Fruit fly (Drosophila melanogaster): Measurements from ENCODE around the gene CG10077.

CG10077 gene

dm6 chr3L:6999993-7000392 lies 44.3 kb upstream of the CG10077 start:
- no peak for TF ChIP-seq Gug (GFP tag; IDR thresholded peaks at IDR 0.05)
- TF ChIP-seq svp (GFP tag) = peak; percentile 27
- TF ChIP-seq CG6808 (GFP tag; optimal IDR thresholded peaks at IDR 0.05) = no peak
- peak; percentile 58 for TF ChIP-seq fkh (GFP tag; optimal IDR thresholded peaks at IDR 0.05)
- no peak for TF ChIP-seq CG15336 (GFP tag; IDR thresholded peaks at IDR 0.05)
- no peak for TF ChIP-seq Lpt (GFP tag; optimal IDR thresholded peaks at IDR 0.05)

dm6 chr3L:6998692-6999091 lies 43.0 kb upstream of the CG10077 start, which contains the start of gene Mp:
TSS of gene Mp (plus strand) at chr3L:6998843.
- peak; percentile 11 for TF ChIP-seq topi (GFP tag; optimal IDR thresholded peaks at IDR 0.05)
- peak; percentile 17 for TF ChIP-seq net (GFP tag; optimal IDR thresholded peaks at IDR 0.05)
- 0 out of 2 replicates have a peak, but pooled peaks have one; percentile 21 for TF ChIP-seq CG11294 (GFP tag; IDR thresholded peaks at IDR 0.05)
- TF ChIP-seq CG32006 (GFP tag; optimal IDR thresholded peaks at IDR 0.05) = peak; percentile 22
- TF ChIP-seq CG6163 (GFP tag; IDR thresholded peaks at IDR 0.05) = peak; percentile 35; the same call in 1 of the 3 replicates
- TF ChIP-seq Eip78C (GFP tag) = peak; percentile 61
- no peak for TF ChIP-seq CG3032 (tag; optimal IDR thresholded peaks at IDR 0.05)
- TF ChIP-seq OdsH (GFP tag; optimal IDR thresholded peaks at IDR 0.05) = peak; percentile 22
- 0 out of 3 replicates have a peak, but pooled peaks have one; percentile 12 for TF ChIP-seq eg (GFP tag; IDR thresholded peaks at IDR 0.05)
- peak; percentile 11 for TF ChIP-seq CG3919 (GFP tag; optimal IDR thresholded peaks at IDR 0.05)
- no peak for TF ChIP-seq Lpt (GFP tag; optimal IDR thresholded peaks at IDR 0.05)
- no peak for TF ChIP-seq Ets21C (GFP tag; optimal IDR thresholded peaks at IDR 0.05)
- peak; percentile 13 for TF ChIP-seq Hr39 (GFP tag; optimal IDR thresholded peaks at IDR 0.05)
- peak; percentile 18 for TF ChIP-seq esn (GFP tag; optimal IDR thresholded peaks at IDR 0.05)
- no peak for TF ChIP-seq dsx (GFP tag; optimal IDR thresholded peaks at IDR 0.05; ENCODE audit: poor library complexity, severe bottlenecking)
- peak; percentile 11; the same call in 1 of the 2 replicates for TF ChIP-seq Gug (GFP tag; IDR thresholded peaks at IDR 0.05)

DNA sequence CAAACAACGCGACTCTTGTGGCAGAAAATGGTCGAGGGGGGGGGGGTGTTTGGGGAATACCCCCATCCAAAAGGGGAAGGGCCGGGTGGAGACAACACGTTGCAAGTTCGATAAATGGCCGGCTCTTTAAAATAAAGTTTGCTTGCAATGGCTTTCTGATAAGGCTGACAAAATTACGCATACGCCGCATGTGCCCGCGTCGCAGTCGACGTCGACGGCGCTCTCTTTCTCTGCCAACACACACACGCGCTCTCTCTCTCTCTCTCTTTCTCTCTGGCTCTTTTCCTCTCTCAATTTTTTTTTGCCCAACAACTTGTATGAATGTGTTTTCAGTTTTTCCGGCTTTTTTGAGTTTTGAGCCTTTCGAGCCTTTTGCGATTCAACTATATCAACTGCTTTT lies 41.7 kb upstream of the CG10077 start:
- TF ChIP-seq CG6163 (GFP tag; IDR thresholded peaks at IDR 0.05) = no peak
- no peak for TF ChIP-seq CG32006 (GFP tag; optimal IDR thresholded peaks at IDR 0.05)
- TF ChIP-seq CG9139 (GFP tag; optimal IDR thresholded peaks at IDR 0.05) = no peak
- no peak for TF ChIP-seq CG11902 (GFP tag; optimal IDR thresholded peaks at IDR 0.05)
- no peak for TF ChIP-seq Met (GFP tag; optimal IDR thresholded peaks at IDR 0.05)
- no peak for TF ChIP-seq achi (GFP tag; optimal IDR thresholded peaks at IDR 0.05)
- TF ChIP-seq Hr38 (GFP tag; optimal IDR thresholded peaks at IDR 0.05) = no peak
- TF ChIP-seq CG11762 (GFP tag; optimal IDR thresholded peaks at IDR 0.05; ENCODE audit: insufficient read depth) = no peak
- no peak for TF ChIP-seq CG31627 (GFP tag; optimal IDR thresholded peaks at IDR 0.05)
- TF ChIP-seq CG8319 (GFP tag; optimal IDR thresholded peaks at IDR 0.05) = no peak
- TF ChIP-seq CG4318 (GFP tag; optimal IDR thresholded peaks at IDR 0.05) = no peak
- TF ChIP-seq vri (GFP tag; optimal IDR thresholded peaks at IDR 0.05) = no peak
- TF ChIP-seq svp (GFP tag) = no peak
- no peak for TF ChIP-seq eg (GFP tag; IDR thresholded peaks at IDR 0.05)
- no peak for TF ChIP-seq fd59A (GFP tag; optimal IDR thresholded peaks at IDR 0.05)
- no peak for TF ChIP-seq CG11294 (GFP tag; IDR thresholded peaks at IDR 0.05)
- TF ChIP-seq CG16779 (tag; optimal IDR thresholded peaks at IDR 0.05) = no peak
- TF ChIP-seq pdm3 (GFP tag; optimal IDR thresholded peaks at IDR 0.05) = no peak

- TF ChIP-seq CG32006 (GFP tag; optimal IDR thresholded peaks at IDR 0.05) = peak; percentile 80
- peak; percentile 21 for TF ChIP-seq dac (GFP tag; optimal IDR thresholded peaks at IDR 0.05)
- no peak for TF ChIP-seq Ets21C (GFP tag; optimal IDR thresholded peaks at IDR 0.05)
- TF ChIP-seq spab (GFP tag; optimal IDR thresholded peaks at IDR 0.05) = no peak
- TF ChIP-seq topi (GFP tag; optimal IDR thresholded peaks at IDR 0.05) = peak; percentile 31
- TF ChIP-seq Eip93F (GFP tag; optimal IDR thresholded peaks at IDR 0.05) = no peak
- no peak for TF ChIP-seq fd85E (GFP tag; optimal IDR thresholded peaks at IDR 0.05)
- peak; percentile 38 for TF ChIP-seq CG3919 (GFP tag; optimal IDR thresholded peaks at IDR 0.05)
- peak; percentile 11 for TF ChIP-seq CG8632 (GFP tag; optimal IDR thresholded peaks at IDR 0.05)
- TF ChIP-seq lz (GFP tag; optimal IDR thresholded peaks at IDR 0.05) = peak; percentile 36
- peak; percentile 22; the same call in 1 of the 2 replicates for TF ChIP-seq CG11294 (GFP tag; IDR thresholded peaks at IDR 0.05)
- TF ChIP-seq CG6276 (GFP tag; optimal IDR thresholded peaks at IDR 0.05) = peak; percentile 58
- peak; percentile 45 for TF ChIP-seq acj6 (GFP tag; optimal IDR thresholded peaks at IDR 0.05)
- peak; percentile 11 for TF ChIP-seq fd59A (GFP tag; optimal IDR thresholded peaks at IDR 0.05)
- no peak for TF ChIP-seq vri (GFP tag; optimal IDR thresholded peaks at IDR 0.05)
- no peak for TF ChIP-seq CG11762 (GFP tag; optimal IDR thresholded peaks at IDR 0.05; ENCODE audit: insufficient read depth)
- peak; percentile 30 for TF ChIP-seq dsx (GFP tag; optimal IDR thresholded peaks at IDR 0.05; ENCODE audit: poor library complexity, severe bottlenecking)
- TF ChIP-seq CG10631 (GFP tag; optimal IDR thresholded peaks at IDR 0.05) = peak; percentile 53
- TF ChIP-seq net (GFP tag; optimal IDR thresholded peaks at IDR 0.05) = peak; percentile 57
- peak; percentile 31 for TF ChIP-seq CG3032 (tag; optimal IDR thresholded peaks at IDR 0.05)
- TF ChIP-seq CG1621 (tag; optimal IDR thresholded peaks at IDR 0.05) = peak; percentile 17
- TF ChIP-seq fkh (GFP tag; optimal IDR thresholded peaks at IDR 0.05) = no peak
- TF ChIP-seq Smox (GFP tag; optimal IDR thresholded peaks at IDR 0.05) = peak; percentile 48
- peak; percentile 55; the same call in 2 of the 3 replicates for TF ChIP-seq CG6163 (GFP tag; IDR thresholded peaks at IDR 0.05)
- no peak for TF ChIP-seq CG7368 (GFP tag; optimal IDR thresholded peaks at IDR 0.05)
These were observed 41.2 kb upstream of the CG10077 start for dm6 chr3L:6996907-6997306.

Data from whole organism, prepupa.